Worm (Caenorhabditis elegans) whole organism, mixed stage, embryonic: ENCODE data around the gene srd-45.

Experiments used
- blmp-1 ChIP-seq: fragments of 150-350 bp; optimal IDR thresholded peaks from 2 replicates; lab custom pipeline; 2014; ENCODE audit warnings: missing biosample characterization, missing genetic modification characterization
- ces-1 ChIP-seq: fragments of 150-350 bp; optimal IDR thresholded peaks from 2 replicates; lab custom pipeline; 2014; ENCODE audit warnings: missing biosample characterization, missing genetic modification reagents, missing genetic modification characterization
- lin-13 ChIP-seq: fragments of 150-350 bp; optimal IDR thresholded peaks from 2 replicates; lab custom pipeline; 2014; ENCODE audit warnings: missing biosample characterization, missing genetic modification characterization
- lsy-2 ChIP-seq: fragments of 150-350 bp; optimal IDR thresholded peaks from 2 replicates; lab custom pipeline; 2014; ENCODE audit warnings: missing biosample characterization, missing genetic modification characterization
- mab-5 ChIP-seq: fragments of 150-350 bp; optimal IDR thresholded peaks from 2 replicates; lab custom pipeline; 2014; ENCODE audit warnings: missing biosample characterization, missing genetic modification characterization
- mep-1 ChIP-seq: fragments of 150-350 bp; optimal IDR thresholded peaks from 2 replicates; lab custom pipeline; 2017; ENCODE audit warnings: missing biosample characterization, missing genetic modification reagents, missing genetic modification characterization, inconsistent platforms
- pha-4 ChIP-seq: fragments of 150-350 bp; optimal IDR thresholded peaks from 2 replicates; lab custom pipeline; 2018; ENCODE audit warnings: missing biosample characterization, missing genetic modification reagents, missing genetic modification characterization
- snpc-4 ChIP-seq: fragments of 150-350 bp; optimal IDR thresholded peaks from 2 replicates; lab custom pipeline; 2014; ENCODE audit warnings: missing biosample characterization, missing genetic modification characterization
- tbx-8 ChIP-seq: fragments of 200-800 bp; sonication (Bioruptor generic); optimal IDR thresholded peaks from 2 replicates; lab custom pipeline; 2018; ENCODE audit warnings: mild to moderate bottlenecking, missing genetic modification characterization, moderate library complexity, missing compliant biosample characterization
- unc-62 ChIP-seq: fragments of 150-350 bp; optimal IDR thresholded peaks from 2 replicates; lab custom pipeline; 2014; ENCODE audit warnings: missing biosample characterization, missing genetic modification reagents, missing genetic modification characterization
- ztf-11 ChIP-seq: fragments of 150-350 bp; optimal IDR thresholded peaks from 2 replicates; lab custom pipeline; 2014; ENCODE audit warnings: missing biosample characterization, missing genetic modification characterization

DNA sequence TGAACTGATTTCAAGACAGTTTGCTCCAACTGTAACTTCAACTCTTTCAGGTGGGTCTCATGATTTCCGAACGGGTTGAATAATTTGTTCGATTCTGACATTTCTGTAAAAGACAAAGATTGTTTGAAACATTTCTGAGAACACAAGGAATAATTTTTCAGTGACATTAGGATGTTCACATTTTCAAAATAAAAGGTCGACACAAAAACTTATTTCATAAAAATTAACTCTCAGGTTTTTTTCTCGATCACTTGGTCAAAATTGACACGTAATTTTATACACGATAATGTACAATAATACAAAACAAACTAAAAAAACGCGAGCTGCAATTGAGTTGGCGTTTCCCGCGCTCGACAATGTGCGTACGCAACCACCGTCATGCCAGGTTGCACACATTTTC is 42.5 kb downstream of the srd-45 start, which contains the start of gene rif-1.2:
- TF ChIP-seq ces-1 (GFP tag; lab: Kevin White, UChicago) (no peak), pha-4 (tag; lab: Kevin White, UChicago) (no peak), lin-13 (tag; lab: Kevin White, UChicago) (no peak), unc-62 (GFP tag; lab: Kevin White, UChicago) (no peak), mep-1 (tag; lab: Kevin White, UChicago) (no peak), tbx-8 (GFP tag; lab: Kevin White, UChicago) (no peak), lsy-2 (no peak), blmp-1 (tag; lab: Kevin White, UChicago) (no peak), mab-5 (tag; lab: Kevin White, UChicago) (no peak), snpc-4 (tag; lab: Kevin White, UChicago) (no peak), ztf-11 (tag; lab: Kevin White, UChicago) (no peak)
